Worm (Caenorhabditis elegans) whole organism, late embryonic: ENCODE data around the gene C08F1.12.
A peak's percentile ranks its signal among the peaks of the same experiment; 100 is the strongest.
"Not testable (repeated sequence)": the region's sequence is repeated elsewhere in the genome, so short reads cannot be mapped to it uniquely, and the experiment has no call there.

Experiments used
- C38D4.7 ChIP-seq: fragments of 200-800 bp; sonication (Bioruptor generic); optimal IDR thresholded peaks from 2 replicates; lab custom pipeline; 2018; ENCODE audit warnings: mild to moderate bottlenecking, missing genetic modification characterization, moderate library complexity, missing compliant biosample characterization
- K02D7.2 ChIP-seq: sonication (generic microtip); optimal IDR thresholded peaks from 2 replicates; lab custom pipeline; 2017; ENCODE audit warnings: mild to moderate bottlenecking, missing genetic modification characterization, missing compliant biosample characterization
- T23F11.4 ChIP-seq: fragments of 200-800 bp; sonication (Bioruptor generic); optimal IDR thresholded peaks from 2 replicates; lab custom pipeline; 2018; ENCODE audit warnings: mild to moderate bottlenecking, missing genetic modification characterization, missing compliant biosample characterization
- Y22D7AL.16 ChIP-seq: sonication (generic microtip); optimal IDR thresholded peaks from 2 replicates; lab custom pipeline; 2016; ENCODE audit warnings: missing genetic modification characterization, missing compliant biosample characterization
- ahr-1 ChIP-seq: sonication (generic microtip); optimal IDR thresholded peaks from 2 replicates; lab custom pipeline; 2016; ENCODE audit warnings: missing genetic modification characterization, missing compliant biosample characterization
- ama-1 ChIP-seq: fragments of 150-350 bp; optimal IDR thresholded peaks from 2 replicates; lab custom pipeline; 2014
- ceh-14 ChIP-seq: sonication (generic microtip); optimal IDR thresholded peaks from 2 replicates; lab custom pipeline; 2016; ENCODE audit warnings: missing genotype, missing genetic modification characterization, missing compliant biosample characterization
- ceh-18 ChIP-seq: sonication (generic microtip); optimal IDR thresholded peaks from 2 replicates; lab custom pipeline; 2016; ENCODE audit warnings: missing genetic modification characterization, missing compliant biosample characterization
- ceh-2 ChIP-seq: sonication (generic microtip); optimal IDR thresholded peaks from 2 replicates; lab custom pipeline; 2016; ENCODE audit warnings: missing genotype, missing genetic modification characterization, missing compliant biosample characterization
- ceh-30 ChIP-seq: fragments of 150-350 bp; optimal IDR thresholded peaks from 2 replicates; lab custom pipeline; 2014; ENCODE audit warnings: missing biosample characterization, missing genetic modification characterization
- ceh-31 ChIP-seq: sonication (generic microtip); optimal IDR thresholded peaks from 2 replicates; lab custom pipeline; 2016; ENCODE audit warnings: missing genetic modification characterization, missing compliant biosample characterization
- ceh-34 ChIP-seq: sonication (generic microtip); optimal IDR thresholded peaks from 2 replicates; lab custom pipeline; 2016; ENCODE audit warnings: mild to moderate bottlenecking, missing genetic modification characterization, missing compliant biosample characterization
- ceh-48 ChIP-seq: sonication (generic microtip); optimal IDR thresholded peaks from 2 replicates; lab custom pipeline; 2016; ENCODE audit warnings: missing genetic modification characterization, inconsistent platforms, missing compliant biosample characterization
- dmd-4 ChIP-seq: sonication (generic microtip); optimal IDR thresholded peaks from 2 replicates; lab custom pipeline; 2016; ENCODE audit warnings: borderline replicate concordance, missing genetic modification characterization, missing compliant biosample characterization
- dve-1 ChIP-seq: sonication (generic microtip); optimal IDR thresholded peaks from 2 replicates; lab custom pipeline; 2017; ENCODE audit warnings: antibody characterized with exemption, mild to moderate bottlenecking, missing genetic modification characterization, missing compliant biosample characterization
- elt-2 ChIP-seq: sonication (generic microtip); optimal IDR thresholded peaks from 2 replicates; lab custom pipeline; 2016; ENCODE audit warnings: missing genetic modification reagents, missing genetic modification characterization, missing compliant biosample characterization
- ets-4 ChIP-seq: sonication (generic microtip); optimal IDR thresholded peaks from 2 replicates; lab custom pipeline; 2016; ENCODE audit warnings: missing genetic modification characterization, missing compliant biosample characterization
- eyg-1 ChIP-seq: sonication (generic microtip); optimal IDR thresholded peaks from 2 replicates; lab custom pipeline; 2016; ENCODE audit warnings: missing genotype, missing genetic modification characterization, missing compliant biosample characterization
- fax-1 ChIP-seq: sonication (generic microtip); optimal IDR thresholded peaks from 2 replicates; lab custom pipeline; 2016; ENCODE audit warnings: missing genotype, missing genetic modification characterization, missing compliant biosample characterization
- fkh-6 ChIP-seq: sonication (generic microtip); optimal IDR thresholded peaks from 2 replicates; lab custom pipeline; 2016; ENCODE audit warnings: missing genetic modification characterization, missing compliant biosample characterization
- gmeb-2 ChIP-seq: sonication (generic microtip); optimal IDR thresholded peaks from 2 replicates; lab custom pipeline; 2016; ENCODE audit warnings: missing genetic modification characterization, inconsistent platforms, missing compliant biosample characterization
- hlh-15 ChIP-seq: sonication (generic microtip); optimal IDR thresholded peaks from 2 replicates; lab custom pipeline; 2016; ENCODE audit warnings: missing genetic modification characterization, missing compliant biosample characterization
- hlh-8 ChIP-seq: sonication (generic microtip); optimal IDR thresholded peaks from 2 replicates; lab custom pipeline; 2016; ENCODE audit warnings: missing genotype, missing genetic modification characterization, missing compliant biosample characterization
- madf-2 ChIP-seq: sonication (generic microtip); optimal IDR thresholded peaks from 2 replicates; lab custom pipeline; 2017; ENCODE audit warnings: missing genetic modification characterization, missing compliant biosample characterization
- nfya-1 ChIP-seq: sonication (generic microtip); optimal IDR thresholded peaks from 2 replicates; lab custom pipeline; 2017; ENCODE audit warnings: missing genetic modification characterization, mild to moderate bottlenecking, missing compliant biosample characterization, antibody characterized with exemption, moderate library complexity
- nhr-11 ChIP-seq: fragments of 150-350 bp; optimal IDR thresholded peaks from 2 replicates; lab custom pipeline; 2014; ENCODE audit warnings: missing biosample characterization, missing genetic modification characterization
- npax-4 ChIP-seq: sonication (generic microtip); optimal IDR thresholded peaks from 2 replicates; lab custom pipeline; 2016; ENCODE audit warnings: missing genetic modification characterization, missing compliant biosample characterization
- pax-1 ChIP-seq: fragments of 150-350 bp; optimal IDR thresholded peaks from 2 replicates; lab custom pipeline; 2014; ENCODE audit warnings: missing biosample characterization, missing genetic modification characterization
- pqm-1 ChIP-seq: sonication (generic microtip); optimal IDR thresholded peaks from 2 replicates; lab custom pipeline; 2016; ENCODE audit warnings: missing genetic modification characterization, missing compliant biosample characterization
- pros-1 ChIP-seq: fragments of 150-350 bp; optimal IDR thresholded peaks from 2 replicates; lab custom pipeline; 2014; ENCODE audit warnings: missing biosample characterization, missing genetic modification reagents, missing genetic modification characterization
- rnt-1 ChIP-seq: sonication (generic microtip); optimal IDR thresholded peaks from 2 replicates; lab custom pipeline; 2016; ENCODE audit warnings: missing genetic modification characterization, missing compliant biosample characterization
- syd-9 ChIP-seq: sonication (generic microtip); optimal IDR thresholded peaks from 2 replicates; lab custom pipeline; 2016; ENCODE audit warnings: mild to moderate bottlenecking, missing genetic modification characterization, moderate library complexity, missing compliant biosample characterization
- tbx-2 ChIP-seq: sonication (generic microtip); optimal IDR thresholded peaks from 2 replicates; lab custom pipeline; 2016; ENCODE audit warnings: missing genetic modification characterization, missing compliant biosample characterization
- unc-55 ChIP-seq: sonication (generic microtip); optimal IDR thresholded peaks from 2 replicates; lab custom pipeline; 2017; ENCODE audit warnings: missing biosample characterization, missing genetic modification reagents, missing genetic modification characterization
- unc-86 ChIP-seq: sonication (generic microtip); optimal IDR thresholded peaks from 2 replicates; lab custom pipeline; 2016; ENCODE audit warnings: missing genetic modification characterization, missing compliant biosample characterization
- zip-5 ChIP-seq: sonication (generic microtip); optimal IDR thresholded peaks from 2 replicates; lab custom pipeline; 2016; ENCODE audit warnings: missing genetic modification characterization, missing compliant biosample characterization

C08F1.12 gene

ce11 chrII:1806358-1806757, at the start of gene C08F1.12:
Gene C08F1.12, minus strand, starts transcription at chrII:1806458.
- no peak for TF ChIP-seq Y22D7AL.16
- no peak for TF ChIP-seq nhr-11 (tag; lab: Kevin White, UChicago)
- no peak for TF ChIP-seq ceh-14 (tag; lab: Kevin White, UChicago)
- TF ChIP-seq ama-1 (lab: Kevin White, UChicago), result no peak
- no peak for TF ChIP-seq zip-5
- no peak for TF ChIP-seq elt-2 (tag; lab: Kevin White, UChicago)
- no peak for TF ChIP-seq ceh-31 (tag; lab: Kevin White, UChicago)
- TF ChIP-seq T23F11.4 (GFP tag; lab: Kevin White, UChicago), result no peak
- TF ChIP-seq gmeb-2 (tag; lab: Kevin White, UChicago), result no peak
- TF ChIP-seq ceh-2, result no peak

- not testable (repeated sequence) for TF ChIP-seq Y22D7AL.16; pax-1 (tag; lab: Kevin White, UChicago); unc-86 (tag; lab: Kevin White, UChicago)
- TF ChIP-seq, all 69 proteins: peak for 0; not testable (repeated sequence) for 69
These were observed 47.8 kb upstream of the C08F1.12 start, which contains the start of gene fbxb-95 for ce11 chrII:1854094-1854493. Gene fbxb-95, plus strand, starts transcription at chrII:1854394.

- TF ChIP-seq ahr-1 (tag; lab: Kevin White, UChicago) (no peak), ceh-30 (tag; lab: Kevin White, UChicago) (no peak), C38D4.7 (GFP tag; lab: Kevin White, UChicago) (no peak), fkh-6 (no peak), ceh-48 (tag; lab: Kevin White, UChicago) (no peak), eyg-1 (tag; lab: Kevin White, UChicago) (no peak), rnt-1 (tag; lab: Kevin White, UChicago) (no peak)
These were observed 46.2 kb upstream of the C08F1.12 start, which contains the start of gene C52E2.2 for ce11 chrII:1852503-1852902. Gene C52E2.2, plus strand, starts transcription at chrII:1852803.

ce11 chrII:1851716-1852115, 45.5 kb upstream of the C08F1.12 start:
- TF ChIP-seq pqm-1 (peak; percentile 79), elt-2 (tag; lab: Kevin White, UChicago) (peak; percentile 99), tbx-2 (tag; lab: Kevin White, UChicago) (no peak), ceh-2 (no peak), ceh-34 (no peak), fax-1 (tag; lab: Kevin White, UChicago) (no peak), ets-4 (no peak), pros-1 (tag; lab: Kevin White, UChicago) (no peak), hlh-15 (tag; lab: Kevin White, UChicago) (no peak), dmd-4 (tag; lab: Kevin White, UChicago) (no peak), syd-9 (tag; lab: Kevin White, UChicago) (no peak), Y22D7AL.16 (no peak), hlh-8 (tag; lab: Kevin White, UChicago) (no peak)

DNA sequence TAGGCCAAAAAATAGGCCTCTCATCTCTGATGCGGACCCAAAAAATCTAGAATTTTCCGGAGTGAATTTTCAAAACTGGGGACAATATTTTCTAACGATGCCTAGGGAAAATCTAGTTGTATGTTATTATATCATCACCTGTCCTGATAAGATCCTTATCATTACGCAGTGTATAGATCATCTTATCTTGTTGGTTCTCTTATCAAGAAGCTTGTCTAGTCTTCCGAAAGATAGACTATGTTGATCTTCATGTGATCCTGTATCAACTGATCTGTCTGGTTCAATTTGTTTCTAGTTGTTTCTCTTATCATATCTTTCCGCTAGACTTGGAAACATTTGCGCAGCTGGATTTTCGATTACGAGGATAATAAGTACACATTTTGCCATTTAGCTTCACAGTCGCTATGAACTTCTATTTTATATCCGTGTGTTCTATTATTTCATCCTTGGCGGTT, 44.6 kb upstream of the C08F1.12 start, which contains the start of gene C52E2.3:
Gene C52E2.3, plus strand, starts transcription at position 405 of the 455 bp plus-strand sequence.
- TF ChIP-seq madf-2 (tag; lab: Kevin White, UChicago) (no peak), elt-2 (tag; lab: Kevin White, UChicago) (peak; percentile 89)

DNA sequence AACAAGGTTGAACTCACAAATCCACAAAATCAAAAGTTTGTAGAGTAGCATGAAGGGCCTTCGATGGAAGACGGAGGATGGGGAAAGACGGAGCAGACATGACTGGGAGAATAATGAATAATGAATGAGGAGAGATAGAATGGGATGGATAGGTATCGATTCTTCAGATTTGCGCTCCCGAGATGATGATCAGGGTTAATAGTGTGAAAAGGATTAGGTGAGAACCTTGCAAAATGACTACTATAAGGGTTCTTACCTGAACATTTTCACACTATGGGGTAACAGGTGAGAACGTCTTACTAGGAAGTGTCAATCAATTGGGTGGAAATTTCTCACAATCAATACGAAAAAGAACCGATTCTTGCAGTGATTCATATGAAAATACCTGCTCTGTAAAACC, 44.0 kb upstream of the C08F1.12 start, which contains the start of gene fbxb-96:
Gene fbxb-96, minus strand, starts transcription at position 101 of the 400 bp plus-strand sequence.
- TF ChIP-seq rnt-1 (tag; lab: Kevin White, UChicago) (no peak), unc-55 (GFP tag; lab: Kevin White, UChicago) (no peak), ceh-18 (tag; lab: Kevin White, UChicago) (no peak), ama-1 (lab: Kevin White, UChicago) (no peak), eyg-1 (tag; lab: Kevin White, UChicago) (no peak), npax-4 (tag; lab: Kevin White, UChicago) (no peak), nfya-1 (tag; lab: Kevin White, UChicago) (no peak), tbx-2 (tag; lab: Kevin White, UChicago) (no peak), dve-1 (tag; lab: Kevin White, UChicago) (no peak), K02D7.2 (tag; lab: Kevin White, UChicago) (no peak)
